Worm (Caenorhabditis elegans): ENCODE results near the gene Y105C5B.18.

- no peak for TF ChIP-seq ama-1 (optimal IDR thresholded peaks at IDR 0.05)
- no peak for TF ChIP-seq unc-62 (GFP tag; optimal IDR thresholded peaks at IDR 0.05)
- no peak for TF ChIP-seq dmd-4 (tag; optimal IDR thresholded peaks at IDR 0.05)
- no peak for TF ChIP-seq nhr-129 (tag; optimal IDR thresholded peaks at IDR 0.05)
- no peak for TF ChIP-seq F13H6.1 (tag; optimal IDR thresholded peaks at IDR 0.05)
- TF ChIP-seq fos-1 (tag; optimal IDR thresholded peaks at IDR 0.05) = no peak
- TF ChIP-seq elt-3 (tag; optimal IDR thresholded peaks at IDR 0.05) = no peak
- no peak for TF ChIP-seq ceh-82 (tag; optimal IDR thresholded peaks at IDR 0.05)
- no peak for TF ChIP-seq lin-39 (tag; optimal IDR thresholded peaks at IDR 0.05)
Measured at ce11 chrIV:15933814-15934213, 30.6 kb upstream of the Y105C5B.18 start, which contains the start of gene srv-16.
